Worm (Caenorhabditis elegans) whole organism, L4 larva: ENCODE data around the gene T19C3.5.

Source experiments
- F10B5.3 ChIP-seq: sonication (generic microtip); optimal IDR thresholded peaks from 2 replicates; lab custom pipeline; 2016; ENCODE audit warnings: mild to moderate bottlenecking, missing genetic modification characterization, missing compliant biosample characterization
- F37D6.2 ChIP-seq: sonication (generic microtip); optimal IDR thresholded peaks from 2 replicates; lab custom pipeline; 2016; ENCODE audit warnings: mild to moderate bottlenecking, missing genetic modification characterization, missing compliant biosample characterization
- R02D3.7 ChIP-seq: fragments of 150-350 bp; sonication (generic microtip); optimal IDR thresholded peaks from 3 replicates; lab custom pipeline; 2014; ENCODE audit warnings: missing biosample characterization, missing genetic modification characterization
- T20F7.1 ChIP-seq: fragments of 200-800 bp; sonication (Bioruptor generic); optimal IDR thresholded peaks from 2 replicates; lab custom pipeline; 2018; ENCODE audit warnings: mild to moderate bottlenecking, missing genetic modification characterization, missing compliant biosample characterization
- Y5F2A.4 ChIP-seq: fragments of 200-800 bp; sonication (Bioruptor generic); optimal IDR thresholded peaks from 2 replicates; lab custom pipeline; 2018; ENCODE audit warnings: mild to moderate bottlenecking, missing genetic modification characterization, missing compliant biosample characterization
- ZK337.2 ChIP-seq: fragments of 200-800 bp; sonication (Bioruptor generic); IDR thresholded peaks from 2 replicates; pipeline ENCODE4 v1.3.6; 2022; ENCODE audit warnings: missing genetic modification reagents, missing genetic modification characterization, missing compliant biosample characterization
- aha-1 ChIP-seq: fragments of 150-350 bp; peaks from one replicate; lab custom pipeline; 2014; ENCODE audit warnings: missing biosample characterization, missing genetic modification characterization
- attf-4 ChIP-seq: sonication (generic microtip); optimal IDR thresholded peaks from 3 replicates; lab custom pipeline; 2017; ENCODE audit warnings: missing biosample characterization, missing genetic modification characterization
- ceh-32 ChIP-seq: sonication (generic microtip); optimal IDR thresholded peaks from 2 replicates; lab custom pipeline; 2016; ENCODE audit warnings: mild to moderate bottlenecking, missing genetic modification characterization, missing compliant biosample characterization; ENCODE audit not compliant: poor library complexity
- ceh-44 ChIP-seq: fragments of 200-800 bp; sonication (Bioruptor generic); IDR thresholded peaks from 2 replicates; pipeline ENCODE4 v1.3.6; 2022; ENCODE audit warnings: missing genetic modification reagents, missing genetic modification characterization, missing compliant biosample characterization
- ces-1 ChIP-seq: fragments of 150-350 bp; sonication (generic microtip); optimal IDR thresholded peaks from 4 replicates; lab custom pipeline; 2014; ENCODE audit warnings: missing biosample characterization, missing genetic modification reagents, missing genetic modification characterization
- cey-2 ChIP-seq: sonication (generic microtip); optimal IDR thresholded peaks from 3 replicates; lab custom pipeline; 2017; ENCODE audit warnings: missing genetic modification characterization, mild to moderate bottlenecking, missing compliant biosample characterization, antibody characterized with exemption, borderline replicate concordance; ENCODE audit not compliant: insufficient read depth
- daf-16 ChIP-seq, 3 experiments: sonication (generic microtip); optimal IDR thresholded peaks; 2 replicates each; lab custom pipeline; 2016 to 2017; ENCODE audit warnings: missing genetic modification characterization in 3 of 3, missing genetic modification reagents in 3 of 3, mild to moderate bottlenecking in 2 of 3, missing compliant biosample characterization in 2 of 3, missing biosample characterization in 1 of 3, moderate library complexity in 1 of 3
- dmd-6 ChIP-seq: fragments of 200-800 bp; sonication (Bioruptor generic); IDR thresholded peaks from 2 replicates; pipeline ENCODE4 v1.3.6; 2022; ENCODE audit warnings: missing genetic modification reagents, missing genetic modification characterization, missing compliant biosample characterization
- dpl-1 ChIP-seq: fragments of 150-350 bp; optimal IDR thresholded peaks from 2 replicates; lab custom pipeline; 2014; ENCODE audit warnings: missing biosample characterization, missing genetic modification reagents, missing genetic modification characterization
- dve-1 ChIP-seq: sonication (generic microtip); optimal IDR thresholded peaks from 2 replicates; lab custom pipeline; 2017; ENCODE audit warnings: antibody characterized with exemption, mild to moderate bottlenecking, missing genetic modification characterization, missing compliant biosample characterization; ENCODE audit not compliant: insufficient read depth
- fkh-10 ChIP-seq: fragments of 150-350 bp; optimal IDR thresholded peaks from 2 replicates; lab custom pipeline; 2014; ENCODE audit warnings: missing biosample characterization, missing genetic modification reagents, missing genetic modification characterization
- fos-1 ChIP-seq: fragments of 150-350 bp; optimal IDR thresholded peaks from 2 replicates; lab custom pipeline; 2014; ENCODE audit warnings: missing biosample characterization, missing genetic modification characterization
- gei-8 ChIP-seq: fragments of 200-800 bp; sonication (Bioruptor generic); optimal IDR thresholded peaks from 2 replicates; lab custom pipeline; 2018; ENCODE audit warnings: mild to moderate bottlenecking, missing genetic modification characterization, missing compliant biosample characterization
- hif-1 ChIP-seq, 2 experiments: sonication (generic microtip); optimal IDR thresholded peaks; 2 replicates each; lab custom pipeline; 2016 to 2017; ENCODE audit warnings: missing compliant biosample characterization in 2 of 2, missing genetic modification characterization in 2 of 2, missing genetic modification reagents in 2 of 2, missing genotype in 2 of 2, mild to moderate bottlenecking in 1 of 2
- hlh-30 ChIP-seq: sonication (generic microtip); optimal IDR thresholded peaks from 2 replicates; lab custom pipeline; 2017; ENCODE audit warnings: antibody characterized with exemption, mild to moderate bottlenecking, missing genetic modification characterization, missing compliant biosample characterization; ENCODE audit not compliant: insufficient read depth
- hmg-1.1 ChIP-seq: fragments of 200-800 bp; sonication (Bioruptor generic); IDR thresholded peaks from 2 replicates; pipeline ENCODE4 v1.3.6; 2022; ENCODE audit warnings: missing genetic modification reagents, missing genetic modification characterization, missing compliant biosample characterization
- jun-1 ChIP-seq: fragments of 150-350 bp; optimal IDR thresholded peaks from 2 replicates; lab custom pipeline; 2014; ENCODE audit warnings: missing biosample characterization, missing genetic modification reagents, missing genetic modification characterization
- lin-1 ChIP-seq: fragments of 200-800 bp; sonication (Bioruptor generic); IDR thresholded peaks from 2 replicates; pipeline ENCODE4 v1.3.6; 2022; ENCODE audit warnings: missing genetic modification reagents, missing genetic modification characterization, missing compliant biosample characterization
- lin-38 ChIP-seq: fragments of 200-800 bp; sonication (Bioruptor generic); IDR thresholded peaks from 2 replicates; pipeline ENCODE4 v1.3.6; 2022; ENCODE audit warnings: missing genetic modification reagents, missing genetic modification characterization, missing compliant biosample characterization
- lir-3 ChIP-seq: sonication (generic microtip); optimal IDR thresholded peaks from 2 replicates; lab custom pipeline; 2016; ENCODE audit warnings: mild to moderate bottlenecking, missing genetic modification characterization, missing compliant biosample characterization
- lsy-2 ChIP-seq, 2 experiments: fragments of 150-350 bp in 1 of 2; sonication (generic microtip) in 1 of 2; optimal IDR thresholded peaks; 2 replicates each; lab custom pipeline; 2014 to 2017; ENCODE audit warnings: missing biosample characterization in 2 of 2, missing genetic modification characterization in 2 of 2
- madf-5 ChIP-seq, 2 experiments: fragments of 200-800 bp; sonication (Bioruptor generic); IDR thresholded peaks; 2 replicates each; pipeline ENCODE4 v1.3.6; 2022; ENCODE audit warnings: missing compliant biosample characterization in 2 of 2, missing genetic modification characterization in 2 of 2
- madf-9 ChIP-seq: fragments of 200-800 bp; sonication (Bioruptor generic); conservative IDR thresholded peaks from 2 replicates; pipeline ENCODE4 v1.3.6; 2022; ENCODE audit warnings: missing genetic modification reagents, missing genetic modification characterization, missing compliant biosample characterization
- mxl-2 ChIP-seq: fragments of 200-800 bp; sonication (Bioruptor generic); conservative IDR thresholded peaks from 2 replicates; pipeline ENCODE4 v1.3.6; 2022; ENCODE audit warnings: missing genetic modification reagents, missing genetic modification characterization, missing compliant biosample characterization
- mxl-3 ChIP-seq: fragments of 200-800 bp; sonication (Bioruptor generic); optimal IDR thresholded peaks from 2 replicates; lab custom pipeline; 2018; ENCODE audit warnings: mild to moderate bottlenecking, missing genetic modification characterization, missing compliant biosample characterization
- nhr-11 ChIP-seq: fragments of 150-350 bp; optimal IDR thresholded peaks from 2 replicates; lab custom pipeline; 2014; ENCODE audit warnings: missing biosample characterization, missing genetic modification characterization
- nhr-25 ChIP-seq: sonication (generic microtip); optimal IDR thresholded peaks from 2 replicates; lab custom pipeline; 2017; ENCODE audit warnings: missing genetic modification characterization, mild to moderate bottlenecking, missing compliant biosample characterization, antibody characterized with exemption, moderate library complexity, borderline replicate concordance; ENCODE audit not compliant: insufficient read depth
- nhr-28 ChIP-seq: fragments of 150-350 bp; optimal IDR thresholded peaks from 2 replicates; lab custom pipeline; 2014; ENCODE audit warnings: missing biosample characterization, missing genetic modification characterization
- nhr-6 ChIP-seq: fragments of 150-350 bp; optimal IDR thresholded peaks from 2 replicates; lab custom pipeline; 2014; ENCODE audit warnings: missing biosample characterization, missing genetic modification characterization
- pha-4 ChIP-seq, 2 experiments: fragments of 150-350 bp in 1 of 2; fragments of 200-800 bp in 1 of 2; sonication (Bioruptor generic) in 1 of 2; IDR thresholded peaks in 1 of 2; optimal IDR thresholded peaks in 1 of 2; 2 replicates each; pipeline versions ENCODE4 v1.3.6 to Lab custom; 2014 to 2022; ENCODE audit warnings: missing genetic modification characterization in 2 of 2, missing genetic modification reagents in 2 of 2, missing biosample characterization in 1 of 2, missing compliant biosample characterization in 1 of 2
- pqm-1 ChIP-seq: sonication (generic microtip); optimal IDR thresholded peaks from 2 replicates; lab custom pipeline; 2017; ENCODE audit warnings: missing biosample characterization, missing genetic modification characterization
- rbr-2 ChIP-seq: sonication (generic microtip); optimal IDR thresholded peaks from 2 replicates; lab custom pipeline; 2016; ENCODE audit warnings: missing genotype, missing genetic modification characterization, missing compliant biosample characterization
- set-16 ChIP-seq: fragments of 200-800 bp; sonication (Bioruptor generic); IDR thresholded peaks from 2 replicates; pipeline ENCODE4 v1.3.6; 2022; ENCODE audit warnings: missing genetic modification reagents, missing genetic modification characterization, missing compliant biosample characterization
- snpc-1.2 ChIP-seq: fragments of 200-800 bp; sonication (Bioruptor generic); IDR thresholded peaks from 2 replicates; pipeline ENCODE4 v1.3.6; 2022; ENCODE audit warnings: missing genetic modification reagents, missing genetic modification characterization, missing compliant biosample characterization
- snpc-4 ChIP-seq: fragments of 150-350 bp; optimal IDR thresholded peaks from 2 replicates; lab custom pipeline; 2014; ENCODE audit warnings: missing biosample characterization, missing genetic modification characterization
- spr-1 ChIP-seq: sonication (generic microtip); optimal IDR thresholded peaks from 2 replicates; lab custom pipeline; 2016; ENCODE audit warnings: mild to moderate bottlenecking, missing genetic modification characterization, missing compliant biosample characterization
- spr-3 ChIP-seq: fragments of 200-800 bp; sonication (Bioruptor generic); optimal IDR thresholded peaks from 2 replicates; lab custom pipeline; 2018; ENCODE audit warnings: mild to moderate bottlenecking, missing genetic modification characterization, missing compliant biosample characterization
- unc-130 ChIP-seq: sonication (generic microtip); optimal IDR thresholded peaks from 2 replicates; lab custom pipeline; 2016; ENCODE audit warnings: missing genetic modification reagents, missing genetic modification characterization, missing compliant biosample characterization
- unc-39 ChIP-seq: sonication (generic microtip); optimal IDR thresholded peaks from 2 replicates; lab custom pipeline; 2017; ENCODE audit warnings: missing biosample characterization, missing genetic modification characterization
- zag-1 ChIP-seq: fragments of 150-350 bp; optimal IDR thresholded peaks from 2 replicates; lab custom pipeline; 2014; ENCODE audit warnings: missing biosample characterization, missing genetic modification characterization
- zip-2 ChIP-seq: fragments of 150-350 bp; optimal IDR thresholded peaks from 2 replicates; lab custom pipeline; 2014; ENCODE audit warnings: missing biosample characterization, missing genetic modification characterization
- ztf-11 ChIP-seq: fragments of 150-350 bp; optimal IDR thresholded peaks from 2 replicates; lab custom pipeline; 2014; ENCODE audit warnings: missing biosample characterization, missing genetic modification characterization

Gene T19C3.5

DNA sequence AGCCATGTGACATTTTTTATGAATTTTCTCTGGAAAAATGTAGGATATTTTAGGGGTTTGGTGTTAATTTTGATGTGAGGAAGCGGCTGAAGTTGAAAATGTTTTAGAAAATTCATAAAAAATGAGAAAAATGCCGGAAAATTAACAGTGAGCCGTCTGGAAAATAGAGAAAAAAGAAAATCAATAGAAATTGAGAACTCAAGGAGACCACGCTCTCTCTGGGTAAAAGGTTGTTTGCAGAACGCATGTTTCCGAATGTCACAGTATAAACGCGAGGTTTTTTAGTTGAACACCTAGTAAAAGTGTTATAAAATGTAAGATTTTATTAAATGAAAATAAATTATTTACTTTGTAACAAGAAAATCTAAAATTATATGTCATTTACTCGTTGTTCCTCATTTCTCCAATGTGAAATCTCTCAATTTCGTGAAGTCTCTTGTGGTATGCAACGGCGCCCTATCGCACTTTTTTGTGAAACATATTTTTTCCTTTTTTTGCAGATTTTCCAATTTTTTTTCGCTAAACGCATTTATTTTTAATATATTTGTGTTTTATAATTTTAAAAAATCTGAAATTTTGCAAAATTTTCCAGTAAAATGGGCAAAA, 12.6 kb upstream of the T19C3.5 start, which contains the start of the genes tag-266 and tag-267 (continued):
- peak; percentile 94 for TF ChIP-seq unc-130 (GFP tag; lab: Kevin White, UChicago)
- no peak for TF ChIP-seq T20F7.1
- no peak for TF ChIP-seq attf-4 (tag; lab: Kevin White, UChicago)
- TF ChIP-seq spr-3 (GFP tag; lab: Kevin White, UChicago) = no peak
- TF ChIP-seq dmd-6 (GFP tag; lab: Robert Waterston, UW) = no peak; the same call in 1 of the 2 replicates
- TF ChIP-seq nhr-28 = peak; percentile 33
- TF ChIP-seq F10B5.3 (tag; lab: Kevin White, UChicago) = no peak
- TF ChIP-seq madf-9 (GFP tag; lab: Robert Waterston, UW) = no peak
- TF ChIP-seq F37D6.2 = peak; percentile 69
- no peak for TF ChIP-seq ceh-44
- no peak for TF ChIP-seq ceh-32 (tag; lab: Kevin White, UChicago)
- peak; percentile 1 for TF ChIP-seq nhr-6 (tag; lab: Kevin White, UChicago)
- no peak for TF ChIP-seq ztf-11 (tag; lab: Kevin White, UChicago)
- TF ChIP-seq set-16 (GFP tag; lab: Robert Waterston, UW) = no peak
- peak in 1 of 2 experiments; percentile 91 for TF ChIP-seq hif-1 (tag; optimal IDR thresholded peaks at IDR 0.05; lab: Kevin White, UChicago)
- peak; percentile 43 for TF ChIP-seq dpl-1 (GFP tag; lab: Kevin White, UChicago)
- no peak for TF ChIP-seq gei-8 (GFP tag; lab: Kevin White, UChicago)
- peak; percentile 23 for TF ChIP-seq spr-1 (tag; lab: Kevin White, UChicago)
- no peak for TF ChIP-seq mxl-3 (GFP tag; lab: Kevin White, UChicago)
- TF ChIP-seq fkh-10 (GFP tag; lab: Kevin White, UChicago) = peak; percentile 62
- TF ChIP-seq cey-2 (tag; lab: Kevin White, UChicago) = no peak
- peak; percentile 38; the same call in 1 of the 2 replicates for TF ChIP-seq pha-4 (GFP tag; IDR thresholded peaks at IDR 0.05; lab: Robert Waterston, UW)
- no peak for TF ChIP-seq pha-4 (tag; optimal IDR thresholded peaks at IDR 0.05; lab: Kevin White, UChicago)
- peak; percentile 63 for TF ChIP-seq aha-1 (tag; lab: Kevin White, UChicago)
- peak; percentile 97 for TF ChIP-seq lin-38 (GFP tag; lab: Robert Waterston, UW)
- peak; percentile 16; the same call in 1 of the 2 replicates for TF ChIP-seq ZK337.2
- no peak for TF ChIP-seq Y5F2A.4
- TF ChIP-seq zag-1 = no peak
- no peak for TF ChIP-seq R02D3.7 (tag; lab: Kevin White, UChicago)
- TF ChIP-seq nhr-11 (tag; lab: Kevin White, UChicago) = peak; percentile 44
- no peak for TF ChIP-seq lin-1
- no peak for TF ChIP-seq nhr-25 (tag; lab: Kevin White, UChicago)
- TF ChIP-seq lir-3 (tag; lab: Kevin White, UChicago) = peak; percentile 46
- no peak for TF ChIP-seq jun-1 (tag; lab: Kevin White, UChicago)
- TF ChIP-seq pqm-1 (tag; lab: Kevin White, UChicago) = no peak
- TF ChIP-seq zip-2 (tag; lab: Kevin White, UChicago) = no peak
- no peak for TF ChIP-seq snpc-4 (tag; lab: Kevin White, UChicago)
- no peak for TF ChIP-seq mxl-2 (GFP tag; lab: Robert Waterston, UW)
- TF ChIP-seq rbr-2 (tag; lab: Kevin White, UChicago) = peak; percentile 76
- TF ChIP-seq lsy-2 (tag; optimal IDR thresholded peaks at IDR 0.05; lab: Kevin White, UChicago) = peak in 1 of 2 experiments; percentile 73
- TF ChIP-seq dve-1 (tag; lab: Kevin White, UChicago) = peak; percentile 47
- no peak for TF ChIP-seq ces-1
- TF ChIP-seq hlh-30 (tag; lab: Kevin White, UChicago) = peak; percentile 57
- no peak for TF ChIP-seq snpc-1.2
- no peak for TF ChIP-seq madf-5 (GFP tag; IDR thresholded peaks at IDR 0.05; lab: Robert Waterston, UW)
- TF ChIP-seq daf-16 (GFP tag; optimal IDR thresholded peaks at IDR 0.05; lab: Kevin White, UChicago) = no peak
- peak; percentile 32 for TF ChIP-seq daf-16 (tag; optimal IDR thresholded peaks at IDR 0.05; lab: Kevin White, UChicago)
- TF ChIP-seq hmg-1.1 = peak; percentile 55; the same call in 1 of the 2 replicates
- no peak for TF ChIP-seq unc-39 (tag; lab: Kevin White, UChicago)
- TF ChIP-seq fos-1 (tag; lab: Kevin White, UChicago) = no peak
